Fruit fly (Drosophila melanogaster): ENCODE results near the gene CG3558.

The CG3558 gene

dm6 chr2L:2956992-2957391 lies 35.7 kb upstream of the CG3558 start:
- no peak for TF ChIP-seq toe (GFP tag; optimal IDR thresholded peaks at IDR 0.05)
- TF ChIP-seq kay (GFP tag; ENCODE audit: borderline replicate concordance) = no peak
- TF ChIP-seq ovo (GFP tag; optimal IDR thresholded peaks at IDR 0.05) = no peak
- TF ChIP-seq CG1620 (GFP tag; optimal IDR thresholded peaks at IDR 0.05) = no peak
- no peak for TF ChIP-seq pad (GFP tag; optimal IDR thresholded peaks at IDR 0.05)
- TF ChIP-seq CG7101 (tag; optimal IDR thresholded peaks at IDR 0.05) = no peak
- no peak for TF ChIP-seq cnc (optimal IDR thresholded peaks at IDR 0.05)

- TF ChIP-seq cnc (optimal IDR thresholded peaks at IDR 0.05) (no peak), CG12768 (GFP tag; optimal IDR thresholded peaks at IDR 0.05) (peak; percentile 92), bab1 (GFP tag; optimal IDR thresholded peaks at IDR 0.05) (peak; percentile 24), kay (GFP tag; ENCODE audit: borderline replicate concordance) (no peak), CG11617 (GFP tag; optimal IDR thresholded peaks at IDR 0.05) (peak; percentile 82), CG14711 (tag; optimal IDR thresholded peaks at IDR 0.05) (peak; percentile 54), toe (GFP tag; optimal IDR thresholded peaks at IDR 0.05) (peak; percentile 87), Hr96 (GFP tag; optimal IDR thresholded peaks at IDR 0.05) (peak; percentile 85), Clk (GFP tag; optimal IDR thresholded peaks at IDR 0.05) (peak; percentile 74), CG7101 (tag; optimal IDR thresholded peaks at IDR 0.05) (peak; percentile 74), CG1620 (GFP tag; optimal IDR thresholded peaks at IDR 0.05) (peak; percentile 60), Mnt (GFP tag; optimal IDR thresholded peaks at IDR 0.05) (peak; percentile 27), CG5204 (GFP tag; optimal IDR thresholded peaks at IDR 0.05) (peak; percentile 89), tj (GFP tag; optimal IDR thresholded peaks at IDR 0.05) (peak; percentile 33), Crg-1 (GFP tag; optimal IDR thresholded peaks at IDR 0.05) (peak; percentile 35), CG33017 (tag; optimal IDR thresholded peaks at IDR 0.05) (peak; percentile 67), ovo (GFP tag; optimal IDR thresholded peaks at IDR 0.05) (peak; percentile 42), CG7045 (GFP tag; optimal IDR thresholded peaks at IDR 0.05) (peak; percentile 89), cic (GFP tag; optimal IDR thresholded peaks at IDR 0.05) (peak; percentile 44), pad (GFP tag; optimal IDR thresholded peaks at IDR 0.05) (peak; percentile 71)
Observed at dm6 chr2L:2957547-2958174, 35.0 kb upstream of the CG3558 start.

DNA sequence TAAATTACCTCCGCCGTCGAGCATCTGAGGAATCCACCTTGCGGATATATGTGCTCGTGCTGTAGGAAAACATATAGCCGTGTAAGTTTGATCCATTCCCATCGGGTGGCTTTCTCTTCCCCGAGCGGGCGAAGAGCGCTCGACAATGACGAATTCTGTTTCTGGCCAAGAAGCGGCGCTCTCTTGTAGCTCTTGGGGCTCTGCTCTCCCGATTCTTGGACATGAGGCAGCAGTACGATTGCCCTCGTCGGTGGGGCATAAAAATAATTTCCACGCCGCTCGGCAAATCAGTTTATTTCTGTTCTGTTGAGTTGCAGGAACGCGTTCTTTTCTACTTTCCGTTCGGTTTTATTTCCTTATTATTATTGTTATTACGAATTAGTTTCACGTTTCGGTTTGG lies 33.8 kb upstream of the CG3558 start:
- TF ChIP-seq bab1 (GFP tag; optimal IDR thresholded peaks at IDR 0.05) (no peak), CG12768 (GFP tag; optimal IDR thresholded peaks at IDR 0.05) (no peak), CG11617 (GFP tag; optimal IDR thresholded peaks at IDR 0.05) (no peak)

- TF ChIP-seq Clk (GFP tag; optimal IDR thresholded peaks at IDR 0.05) = no peak
- TF ChIP-seq cic (GFP tag; optimal IDR thresholded peaks at IDR 0.05) = no peak
- no peak for TF ChIP-seq CG11617 (GFP tag; optimal IDR thresholded peaks at IDR 0.05)
- TF ChIP-seq CG12768 (GFP tag; optimal IDR thresholded peaks at IDR 0.05) = no peak
- no peak for TF ChIP-seq bab1 (GFP tag; optimal IDR thresholded peaks at IDR 0.05)
- TF ChIP-seq kay (GFP tag; ENCODE audit: borderline replicate concordance) = no peak
Observed at dm6 chr2L:2966917-2967316, 25.8 kb upstream of the CG3558 start.

- TF ChIP-seq Mnt (GFP tag; optimal IDR thresholded peaks at IDR 0.05) = no peak
- TF ChIP-seq bab1 (GFP tag; optimal IDR thresholded peaks at IDR 0.05) = peak; percentile 34
Observed at dm6 chr2L:2969438-2969837, 23.2 kb upstream of the CG3558 start, which contains the start of gene Ts. Gene Ts (minus strand): TSS chr2L:2969638.

DNA sequence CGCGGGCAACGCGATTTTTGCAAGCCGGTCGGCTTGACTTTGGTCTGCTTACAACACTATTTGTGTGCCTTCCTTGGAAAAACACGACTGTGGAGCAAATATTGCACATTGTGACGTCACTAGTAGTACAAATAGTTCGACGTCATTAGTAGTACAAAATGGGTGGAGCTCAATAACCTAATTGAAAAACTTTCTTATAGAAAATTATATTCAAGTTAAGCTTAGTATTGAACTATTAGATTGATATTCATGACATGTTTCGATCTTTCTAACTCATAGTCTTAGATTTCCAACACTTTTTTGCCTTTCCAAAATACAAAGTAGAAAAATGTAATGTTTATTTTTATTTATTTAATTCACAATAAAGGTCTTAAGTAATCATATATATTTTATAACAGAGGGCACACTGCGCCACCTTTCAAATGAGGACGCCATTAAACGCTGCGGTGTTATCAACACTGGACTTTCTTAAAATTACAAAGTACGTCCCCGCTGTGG lies 20.2 kb upstream of the CG3558 start, which contains the start of the genes Rrp1 and gammaTub23C:
Gene Rrp1, minus strand, starts transcription at position 70 of the 498 bp plus-strand sequence.
Gene gammaTub23C, plus strand, starts transcription at position 453 of the 498 bp plus-strand sequence.
- peak; percentile 72 for TF ChIP-seq tj (GFP tag; optimal IDR thresholded peaks at IDR 0.05)
- TF ChIP-seq pad (GFP tag; optimal IDR thresholded peaks at IDR 0.05) = peak; percentile 87
- TF ChIP-seq cic (GFP tag; optimal IDR thresholded peaks at IDR 0.05) = peak; percentile 47
- no peak for TF ChIP-seq cnc (optimal IDR thresholded peaks at IDR 0.05)
- peak; percentile 86 for TF ChIP-seq Clk (GFP tag; optimal IDR thresholded peaks at IDR 0.05)
- peak; percentile 90 for TF ChIP-seq CG5204 (GFP tag; optimal IDR thresholded peaks at IDR 0.05)
- peak; percentile 92 for TF ChIP-seq CG7101 (tag; optimal IDR thresholded peaks at IDR 0.05)
- TF ChIP-seq CG14711 (tag; optimal IDR thresholded peaks at IDR 0.05) = peak; percentile 83
- TF ChIP-seq CG33017 (tag; optimal IDR thresholded peaks at IDR 0.05) = peak; percentile 87
- peak; percentile 91 for TF ChIP-seq CG12768 (GFP tag; optimal IDR thresholded peaks at IDR 0.05)
- TF ChIP-seq toe (GFP tag; optimal IDR thresholded peaks at IDR 0.05) = peak; percentile 91
- peak; percentile 83 for TF ChIP-seq Mnt (GFP tag; optimal IDR thresholded peaks at IDR 0.05)
- TF ChIP-seq Crg-1 (GFP tag; optimal IDR thresholded peaks at IDR 0.05) = peak; percentile 81
- peak; percentile 94 for TF ChIP-seq CG7045 (GFP tag; optimal IDR thresholded peaks at IDR 0.05)
- TF ChIP-seq Hr96 (GFP tag; optimal IDR thresholded peaks at IDR 0.05) = peak; percentile 80
- peak; percentile 87 for TF ChIP-seq ovo (GFP tag; optimal IDR thresholded peaks at IDR 0.05)
- TF ChIP-seq CG1620 (GFP tag; optimal IDR thresholded peaks at IDR 0.05) = peak; percentile 84
- no peak for TF ChIP-seq kay (GFP tag; ENCODE audit: borderline replicate concordance)
- peak; percentile 95 for TF ChIP-seq CG11617 (GFP tag; optimal IDR thresholded peaks at IDR 0.05)
- TF ChIP-seq bab1 (GFP tag; optimal IDR thresholded peaks at IDR 0.05) = peak; percentile 86

DNA sequence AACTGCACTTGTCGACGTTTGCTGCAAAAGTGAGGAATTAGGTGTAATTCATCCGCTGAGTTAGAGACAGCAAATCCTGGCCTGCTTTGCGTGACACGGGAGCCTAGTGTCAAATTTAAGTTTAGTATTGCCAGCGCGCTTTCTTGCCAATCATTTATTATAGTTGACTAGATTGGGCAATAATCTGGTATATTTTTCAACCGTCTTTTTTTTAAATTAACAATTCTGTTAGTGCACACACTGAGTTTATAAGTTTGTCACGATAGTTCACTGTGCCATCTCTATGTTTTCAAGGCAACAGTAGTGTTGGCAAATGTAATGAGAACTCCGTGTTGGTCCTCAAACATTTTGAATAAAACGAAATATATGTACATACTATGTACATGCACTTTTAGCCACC lies 15.8 kb upstream of the CG3558 start, which contains the start of the genes CG9641 and CG3165:
Gene CG9641, minus strand, starts transcription at position 34 of the 400 bp plus-strand sequence.
Gene CG3165, plus strand, starts transcription at position 294 of the 400 bp plus-strand sequence.
- TF ChIP-seq Mnt (GFP tag; optimal IDR thresholded peaks at IDR 0.05) (peak; percentile 78), CG11617 (GFP tag; optimal IDR thresholded peaks at IDR 0.05) (peak; percentile 81), cnc (optimal IDR thresholded peaks at IDR 0.05) (no peak), Crg-1 (GFP tag; optimal IDR thresholded peaks at IDR 0.05) (peak; percentile 71), Hr96 (GFP tag; optimal IDR thresholded peaks at IDR 0.05) (no peak), Clk (GFP tag; optimal IDR thresholded peaks at IDR 0.05) (peak; percentile 63), CG1620 (GFP tag; optimal IDR thresholded peaks at IDR 0.05) (peak; percentile 87), kay (GFP tag; ENCODE audit: borderline replicate concordance) (no peak), pad (GFP tag; optimal IDR thresholded peaks at IDR 0.05) (peak; percentile 70), bab1 (GFP tag; optimal IDR thresholded peaks at IDR 0.05) (peak; percentile 76), CG33017 (tag; optimal IDR thresholded peaks at IDR 0.05) (peak; percentile 54), CG12768 (GFP tag; optimal IDR thresholded peaks at IDR 0.05) (peak; percentile 73), CG14711 (tag; optimal IDR thresholded peaks at IDR 0.05) (peak; percentile 79), tj (GFP tag; optimal IDR thresholded peaks at IDR 0.05) (peak; percentile 49), ovo (GFP tag; optimal IDR thresholded peaks at IDR 0.05) (peak; percentile 67), CG5204 (GFP tag; optimal IDR thresholded peaks at IDR 0.05) (no peak), cic (GFP tag; optimal IDR thresholded peaks at IDR 0.05) (peak; percentile 45), CG7101 (tag; optimal IDR thresholded peaks at IDR 0.05) (peak; percentile 78), CG7045 (GFP tag; optimal IDR thresholded peaks at IDR 0.05) (peak; percentile 75), toe (GFP tag; optimal IDR thresholded peaks at IDR 0.05) (no peak)
